Worm (Caenorhabditis elegans) whole organism, young adult: ENCODE results near the gene K08H10.6.
A peak's percentile ranks its signal among the peaks of the same experiment; 100 is the strongest.

Experiments used
- B0261.1 ChIP-seq: sonication (generic microtip); optimal IDR thresholded peaks from 2 replicates; lab custom pipeline; 2016; ENCODE audit warnings: mild to moderate bottlenecking, missing genetic modification characterization, moderate library complexity, missing compliant biosample characterization
- C17E4.6 ChIP-seq: fragments of 200-800 bp; sonication (Bioruptor generic); IDR thresholded peaks from 2 replicates; pipeline ENCODE4 v1.3.6; 2022; ENCODE audit warnings: missing genetic modification reagents, missing genetic modification characterization, missing compliant biosample characterization
- F10E7.11 ChIP-seq: sonication (generic microtip); optimal IDR thresholded peaks from 2 replicates; lab custom pipeline; 2017; ENCODE audit warnings: mild to moderate bottlenecking, missing genetic modification characterization, moderate library complexity, missing compliant biosample characterization
- F23B12.7 ChIP-seq: sonication (generic microtip); optimal IDR thresholded peaks from 2 replicates; lab custom pipeline; 2017; ENCODE audit warnings: missing genetic modification characterization, mild to moderate bottlenecking, missing compliant biosample characterization, antibody characterized with exemption, moderate library complexity; ENCODE audit not compliant: insufficient read depth
- F55B11.4 ChIP-seq: sonication (generic microtip); optimal IDR thresholded peaks from 2 replicates; lab custom pipeline; 2016; ENCODE audit warnings: missing compliant biosample characterization, missing genetic modification characterization, borderline replicate concordance; ENCODE audit not compliant: insufficient read depth
- K12H6.12 ChIP-seq: fragments of 200-800 bp; sonication (Bioruptor generic); optimal IDR thresholded peaks from 2 replicates; lab custom pipeline; 2018; ENCODE audit warnings: mild to moderate bottlenecking, missing genetic modification characterization, missing compliant biosample characterization
- T07F8.4 ChIP-seq: sonication (generic microtip); optimal IDR thresholded peaks from 2 replicates; lab custom pipeline; 2016; ENCODE audit warnings: mild to moderate bottlenecking, missing genetic modification characterization, moderate library complexity, missing compliant biosample characterization
- ZK185.1 ChIP-seq: sonication (generic microtip); optimal IDR thresholded peaks from 2 replicates; lab custom pipeline; 2016; ENCODE audit warnings: mild to moderate bottlenecking, missing genetic modification characterization, missing compliant biosample characterization; ENCODE audit not compliant: poor library complexity, severe bottlenecking
- ama-1 ChIP-seq, 3 experiments: fragments of 150-350 bp in 1 of 3; sonication (generic microtip) in 2 of 3; optimal IDR thresholded peaks; 2 replicates each; lab custom pipeline; 2014 to 2018; ENCODE audit warnings: missing biosample characterization in 2 of 3, missing genetic modification characterization in 2 of 3, missing genetic modification reagents in 2 of 3
- aptf-2 ChIP-seq: fragments of 200-800 bp; sonication (Bioruptor generic); conservative IDR thresholded peaks from 2 replicates; pipeline ENCODE4 v1.3.6; 2022; ENCODE audit warnings: missing genetic modification reagents, missing genetic modification characterization, missing compliant biosample characterization
- aptf-3 ChIP-seq: fragments of 200-800 bp; sonication (Bioruptor generic); IDR thresholded peaks from 2 replicates; pipeline ENCODE4 v1.3.6; 2022; ENCODE audit warnings: missing genetic modification characterization, missing compliant biosample characterization
- attf-3 ChIP-seq: fragments of 200-800 bp; sonication (Bioruptor generic); conservative IDR thresholded peaks from 2 replicates; pipeline ENCODE4 v1.3.6; 2022; ENCODE audit warnings: missing genetic modification reagents, missing genetic modification characterization, missing compliant biosample characterization
- attf-5 ChIP-seq: fragments of 200-800 bp; sonication (Bioruptor generic); optimal IDR thresholded peaks from 2 replicates; lab custom pipeline; 2018; ENCODE audit warnings: mild to moderate bottlenecking, missing genetic modification characterization, missing compliant biosample characterization
- attf-6 ChIP-seq: fragments of 200-800 bp; sonication (Bioruptor generic); IDR thresholded peaks from 2 replicates; pipeline ENCODE4 v1.3.6; 2022; ENCODE audit warnings: missing genetic modification reagents, missing genetic modification characterization, missing compliant biosample characterization
- bed-2 ChIP-seq: fragments of 200-800 bp; sonication (Bioruptor generic); IDR thresholded peaks from 2 replicates; pipeline ENCODE4 v1.3.6; 2022; ENCODE audit warnings: missing genetic modification reagents, missing genetic modification characterization, missing compliant biosample characterization
- cebp-1 ChIP-seq, 2 experiments: fragments of 200-800 bp in 1 of 2; sonication (Bioruptor generic) in 1 of 2; sonication (generic microtip) in 1 of 2; IDR thresholded peaks in 1 of 2; optimal IDR thresholded peaks in 1 of 2; 2 replicates each; pipeline versions ENCODE4 v1.3.6 to Lab custom; 2017 to 2022; ENCODE audit warnings: missing compliant biosample characterization in 2 of 2, missing genetic modification characterization in 2 of 2, mild to moderate bottlenecking in 1 of 2, missing genetic modification reagents in 1 of 2, moderate library complexity in 1 of 2
- cebp-2 ChIP-seq: fragments of 200-800 bp; sonication (Bioruptor generic); IDR thresholded peaks from 2 replicates; pipeline ENCODE4 v1.3.6; 2022; ENCODE audit warnings: missing genetic modification characterization, missing compliant biosample characterization
- ceh-100 ChIP-seq: fragments of 200-800 bp; sonication (Bioruptor generic); IDR thresholded peaks from 2 replicates; pipeline ENCODE4 v1.3.6; 2022; ENCODE audit warnings: missing genetic modification reagents, missing genetic modification characterization, missing compliant biosample characterization
- chd-7 ChIP-seq: sonication (generic microtip); optimal IDR thresholded peaks from 2 replicates; lab custom pipeline; 2016; ENCODE audit warnings: mild to moderate bottlenecking, missing genetic modification characterization, moderate library complexity, missing compliant biosample characterization
- die-1 ChIP-seq: sonication (generic microtip); optimal IDR thresholded peaks from 2 replicates; lab custom pipeline; 2016; ENCODE audit warnings: missing genotype, mild to moderate bottlenecking, missing genetic modification characterization, missing compliant biosample characterization
- efl-1 ChIP-seq: fragments of 150-350 bp; optimal IDR thresholded peaks from 2 replicates; lab custom pipeline; 2014; ENCODE audit warnings: missing biosample characterization, missing genetic modification reagents, missing genetic modification characterization
- egl-18 ChIP-seq: fragments of 200-800 bp; sonication (Bioruptor generic); IDR thresholded peaks from 2 replicates; pipeline ENCODE4 v1.3.6; 2022; ENCODE audit warnings: missing genetic modification reagents, missing genetic modification characterization, missing compliant biosample characterization
- ets-4 ChIP-seq: fragments of 200-800 bp; sonication (Bioruptor generic); optimal IDR thresholded peaks from 2 replicates; lab custom pipeline; 2018; ENCODE audit warnings: mild to moderate bottlenecking, missing genetic modification characterization, missing compliant biosample characterization
- hmg-1.2 ChIP-seq: fragments of 200-800 bp; sonication (Bioruptor generic); IDR thresholded peaks from 2 replicates; pipeline ENCODE4 v1.3.6; 2022; ENCODE audit warnings: missing genetic modification reagents, missing genetic modification characterization, missing compliant biosample characterization
- hsf-1 ChIP-seq: fragments of 200-800 bp; sonication (Bioruptor generic); IDR thresholded peaks from 2 replicates; pipeline ENCODE4 v1.3.6; 2022; ENCODE audit warnings: missing genetic modification reagents, missing genetic modification characterization, missing compliant biosample characterization
- let-526 ChIP-seq: fragments of 200-800 bp; sonication (Bioruptor generic); IDR thresholded peaks from 2 replicates; pipeline ENCODE4 v1.3.6; 2022; ENCODE audit warnings: missing genetic modification reagents, missing genetic modification characterization, missing compliant biosample characterization
- lin-26 ChIP-seq: fragments of 200-800 bp; sonication (Bioruptor generic); IDR thresholded peaks from 2 replicates; pipeline ENCODE4 v1.3.6; 2022; ENCODE audit warnings: missing genetic modification reagents, missing genetic modification characterization, missing compliant biosample characterization
- madf-10 ChIP-seq: sonication (generic microtip); optimal IDR thresholded peaks from 2 replicates; lab custom pipeline; 2016; ENCODE audit warnings: mild to moderate bottlenecking, missing genetic modification characterization, missing compliant biosample characterization
- madf-6 ChIP-seq: fragments of 200-800 bp; sonication (Bioruptor generic); IDR thresholded peaks from 2 replicates; pipeline ENCODE4 v1.3.6; 2022; ENCODE audit warnings: missing genetic modification reagents, missing genetic modification characterization, missing compliant biosample characterization
- madf-8 ChIP-seq: fragments of 200-800 bp; sonication (Bioruptor generic); conservative IDR thresholded peaks from 2 replicates; pipeline ENCODE4 v1.3.6; 2022; ENCODE audit warnings: missing genetic modification reagents, missing genetic modification characterization, missing compliant biosample characterization
- mxl-1 ChIP-seq: sonication (generic microtip); optimal IDR thresholded peaks from 2 replicates; lab custom pipeline; 2016; ENCODE audit warnings: missing genetic modification characterization, missing compliant biosample characterization
- nhr-80 ChIP-seq: sonication (generic microtip); optimal IDR thresholded peaks from 2 replicates; lab custom pipeline; 2016; ENCODE audit warnings: missing genetic modification characterization, missing compliant biosample characterization
- rec-8 ChIP-seq, 2 experiments: sonication (generic microtip); optimal IDR thresholded peaks; 2 replicates each; lab custom pipeline; 2016; ENCODE audit warnings: mild to moderate bottlenecking in 2 of 2, missing genetic modification characterization in 2 of 2, missing genetic modification reagents in 2 of 2, missing genotype in 2 of 2, missing biosample characterization in 1 of 2, missing compliant biosample characterization in 1 of 2, moderate library complexity in 1 of 2
- snpc-3.4 ChIP-seq: sonication (generic microtip); optimal IDR thresholded peaks from 2 replicates; lab custom pipeline; 2017; ENCODE audit warnings: missing genetic modification characterization, mild to moderate bottlenecking, missing compliant biosample characterization, antibody characterized with exemption, moderate library complexity, missing genotype, missing genetic modification reagents
- snpc-4 ChIP-seq, 5 experiments: fragments of 150-350 bp in 1 of 5; sonication (generic microtip) in 4 of 5; optimal IDR thresholded peaks; 2 replicates each; lab custom pipeline; 2014 to 2018; ENCODE audit warnings: missing genetic modification characterization in 5 of 5, missing biosample characterization in 3 of 5, antibody characterized with exemption in 2 of 5, mild to moderate bottlenecking in 2 of 5, missing compliant biosample characterization in 2 of 5, missing genotype in 2 of 5, moderate library complexity in 2 of 5, missing genetic modification reagents in 1 of 5
- tbp1 ChIP-seq: fragments of 200-800 bp; sonication (Bioruptor generic); optimal IDR thresholded peaks from 2 replicates; lab custom pipeline; 2018; ENCODE audit warnings: mild to moderate bottlenecking, missing genetic modification characterization, missing compliant biosample characterization
- tbx-9 ChIP-seq: sonication (generic microtip); optimal IDR thresholded peaks from 2 replicates; lab custom pipeline; 2016; ENCODE audit warnings: borderline replicate concordance, missing genetic modification characterization, inconsistent platforms, missing compliant biosample characterization
- unc-130 ChIP-seq: sonication (generic microtip); optimal IDR thresholded peaks from 2 replicates; lab custom pipeline; 2016; ENCODE audit warnings: missing genetic modification reagents, missing genetic modification characterization, missing compliant biosample characterization
- xnd-1 ChIP-seq: sonication (generic microtip); optimal IDR thresholded peaks from 2 replicates; lab custom pipeline; 2016; ENCODE audit warnings: missing genotype, missing genetic modification reagents, missing genetic modification characterization, missing compliant biosample characterization
- zfh-2 ChIP-seq: fragments of 200-800 bp; sonication (Bioruptor generic); conservative IDR thresholded peaks from 2 replicates; pipeline ENCODE4 v1.3.6; 2022; ENCODE audit warnings: missing genetic modification reagents, missing genetic modification characterization, missing compliant biosample characterization
- ztf-26 ChIP-seq: sonication (generic microtip); optimal IDR thresholded peaks from 2 replicates; lab custom pipeline; 2017; ENCODE audit warnings: missing genetic modification characterization, missing compliant biosample characterization
- ztf-6 ChIP-seq: fragments of 200-800 bp; sonication (Bioruptor generic); IDR thresholded peaks from 2 replicates; pipeline ENCODE4 v1.3.6; 2022; ENCODE audit warnings: missing genetic modification reagents, missing genetic modification characterization, missing compliant biosample characterization

K08H10.6 gene

ce11 chrV:9986177-9986576 lies 9.5 kb downstream of the K08H10.6 start, which contains the start of gene rmd-2:
rmd-2 (minus strand) TSS chrV:9986277.
- TF ChIP-seq ztf-26 (tag; lab: Kevin White, UChicago) (no peak), mxl-1 (no peak), cebp-2 (no peak), unc-130 (GFP tag; lab: Kevin White, UChicago) (no peak), F23B12.7 (tag; lab: Kevin White, UChicago) (no peak), K12H6.12 (no peak), F10E7.11 (tag; lab: Kevin White, UChicago) (no peak), C17E4.6 (GFP tag; lab: Robert Waterston, UW) (no peak), let-526 (GFP tag; lab: Robert Waterston, UW) (no peak), die-1 (tag; lab: Kevin White, UChicago) (no peak), aptf-2 (GFP tag; lab: Robert Waterston, UW) (no peak), tbx-9 (tag; lab: Kevin White, UChicago) (no peak), hsf-1 (GFP tag; lab: Robert Waterston, UW) (no peak), madf-8 (GFP tag; lab: Robert Waterston, UW) (no peak), ceh-100 (no peak), ets-4 (GFP tag; lab: Kevin White, UChicago) (no peak), bed-2 (GFP tag; lab: Robert Waterston, UW) (no peak), ZK185.1 (no peak)
- TF ChIP-seq, all 124 proteins: peak for 0

ce11 chrV:9985227-9985864 lies 10.3 kb downstream of the K08H10.6 start:
- no peak for TF ChIP-seq attf-3 (GFP tag; lab: Robert Waterston, UW)
- peak; percentile 51 for TF ChIP-seq madf-8 (GFP tag; lab: Robert Waterston, UW)
- no peak for TF ChIP-seq B0261.1 (tag; lab: Kevin White, UChicago)
- no peak for TF ChIP-seq let-526 (GFP tag; lab: Robert Waterston, UW)
- no peak for TF ChIP-seq zfh-2 (GFP tag; lab: Robert Waterston, UW)
- TF ChIP-seq tbp1, result no peak
- TF ChIP-seq T07F8.4 (tag; lab: Kevin White, UChicago), result no peak
- no peak for TF ChIP-seq attf-6
- peak; percentile 75 for TF ChIP-seq madf-6 (GFP tag; lab: Robert Waterston, UW)
- no peak for TF ChIP-seq ZK185.1
- TF ChIP-seq aptf-3 (GFP tag; lab: Robert Waterston, UW), result no peak
- no peak for TF ChIP-seq egl-18
- no peak for TF ChIP-seq madf-10 (tag; lab: Kevin White, UChicago)
- TF ChIP-seq ztf-26 (tag; lab: Kevin White, UChicago), result no peak
- peak; percentile 64 for TF ChIP-seq efl-1 (GFP tag; lab: Kevin White, UChicago)
- peak; percentile 52 for TF ChIP-seq xnd-1 (tag; lab: Kevin White, UChicago)

- TF ChIP-seq snpc-4 (GFP tag; optimal IDR thresholded peaks at IDR 0.05; lab: Kevin White, UChicago), result no peak
- TF ChIP-seq snpc-4 (tag; optimal IDR thresholded peaks at IDR 0.05; lab: Kevin White, UChicago), result no peak
- peak; percentile 10 for TF ChIP-seq attf-5
- peak; percentile 14 for TF ChIP-seq ama-1 (optimal IDR thresholded peaks at IDR 0.05; lab: Kevin White, UChicago)
- TF ChIP-seq ama-1 (GFP tag; optimal IDR thresholded peaks at IDR 0.05; lab: Kevin White, UChicago), result no peak
- peak; percentile 48; the same call in 1 of the 2 replicates for TF ChIP-seq hmg-1.2 (GFP tag; lab: Robert Waterston, UW)
- TF ChIP-seq rec-8 (tag; optimal IDR thresholded peaks at IDR 0.05; lab: Kevin White, UChicago), result no peak
- no peak for TF ChIP-seq chd-7 (tag; lab: Kevin White, UChicago)
- TF ChIP-seq nhr-80 (tag; lab: Kevin White, UChicago), result peak; percentile 65
- no peak for TF ChIP-seq lin-26 (GFP tag; lab: Robert Waterston, UW)
- TF ChIP-seq F23B12.7 (tag; lab: Kevin White, UChicago), result no peak
- TF ChIP-seq snpc-3.4 (tag; lab: Kevin White, UChicago), result no peak
- TF ChIP-seq madf-6 (GFP tag; lab: Robert Waterston, UW), result no peak
- TF ChIP-seq cebp-1 (GFP tag; IDR thresholded peaks at IDR 0.05; lab: Robert Waterston, UW), result no peak
- peak; percentile 35 for TF ChIP-seq cebp-1 (tag; optimal IDR thresholded peaks at IDR 0.05; lab: Kevin White, UChicago)
- TF ChIP-seq cebp-2, result no peak
- no peak for TF ChIP-seq F55B11.4 (tag; lab: Kevin White, UChicago)
- TF ChIP-seq ztf-6, result no peak
Measured at ce11 chrV:9984821-9985220, 10.9 kb downstream of the K08H10.6 start.
